Fruit fly (Drosophila melanogaster) whole organism, prepupa: ENCODE measurements around the gene Dph1.

Source experiments
- CG11294 ChIP-seq: fragments of 200-800 bp; sonication (Bioruptor generic); IDR thresholded peaks from 2 replicates; pipeline ENCODE4 v1.3.6; 2022; ENCODE audit warnings: missing biosample characterization, missing genetic modification characterization
- CG11762 ChIP-seq: fragments of 200-800 bp; sonication (Bioruptor generic); optimal IDR thresholded peaks from 3 replicates; lab custom pipeline; 2016; ENCODE audit warnings: missing biosample characterization, missing genetic modification characterization; ENCODE audit not compliant: insufficient read depth
- CG1621 ChIP-seq: fragments of 200-800 bp; sonication (Bioruptor generic); optimal IDR thresholded peaks from 3 replicates; lab custom pipeline; 2018; ENCODE audit warnings: missing biosample characterization, mild to moderate bottlenecking, missing genetic modification characterization
- CG31627 ChIP-seq: fragments of 200-800 bp; sonication (Bioruptor generic); optimal IDR thresholded peaks from 3 replicates; lab custom pipeline; 2016; ENCODE audit warnings: missing biosample characterization, missing genetic modification characterization
- CG32006 ChIP-seq: fragments of 200-800 bp; sonication (Bioruptor generic); optimal IDR thresholded peaks from 3 replicates; lab custom pipeline; 2017; ENCODE audit warnings: missing biosample characterization, mild to moderate bottlenecking, missing genetic modification characterization
- CG34406 ChIP-seq: fragments of 200-800 bp; sonication (Bioruptor generic); optimal IDR thresholded peaks from 3 replicates; lab custom pipeline; 2016; ENCODE audit warnings: missing biosample characterization, missing genetic modification characterization
- CG4318 ChIP-seq: fragments of 200-800 bp; sonication (Bioruptor generic); optimal IDR thresholded peaks from 3 replicates; lab custom pipeline; 2017; ENCODE audit warnings: missing biosample characterization, mild to moderate bottlenecking, missing genetic modification characterization
- CG6276 ChIP-seq: fragments of 200-800 bp; sonication (Bioruptor generic); optimal IDR thresholded peaks from 2 replicates; lab custom pipeline; 2017; ENCODE audit warnings: missing biosample characterization, mild to moderate bottlenecking, missing genetic modification characterization
- CG6808 ChIP-seq: fragments of 200-800 bp; sonication (Bioruptor generic); optimal IDR thresholded peaks from 3 replicates; lab custom pipeline; 2017; ENCODE audit warnings: missing biosample characterization, missing genetic modification characterization, mild to moderate bottlenecking, moderate library complexity, missing genetic modification reagents
- CG8119 ChIP-seq: fragments of 200-800 bp; sonication (Bioruptor generic); IDR thresholded peaks from 3 replicates; pipeline ENCODE4 v1.3.6; 2022; ENCODE audit warnings: missing biosample characterization, missing genetic modification characterization
- Eip75B ChIP-seq: fragments of 200-800 bp; sonication (Bioruptor generic); optimal IDR thresholded peaks from 3 replicates; lab custom pipeline; 2016; ENCODE audit warnings: missing biosample characterization, missing genetic modification characterization
- Eip78C ChIP-seq: fragments of 200-800 bp; sonication (Bioruptor generic); peaks from one replicate; lab custom pipeline; 2016; ENCODE audit warnings: missing biosample characterization, missing genetic modification characterization
- Eip93F ChIP-seq: fragments of 200-800 bp; sonication (Bioruptor generic); optimal IDR thresholded peaks from 2 replicates; lab custom pipeline; 2016; ENCODE audit warnings: missing biosample characterization, mild to moderate bottlenecking, missing genetic modification characterization
- Ets21C ChIP-seq: fragments of 200-800 bp; sonication (Bioruptor generic); optimal IDR thresholded peaks from 3 replicates; lab custom pipeline; 2016; ENCODE audit warnings: missing biosample characterization, missing genetic modification characterization
- Ets96B ChIP-seq: fragments of 200-800 bp; optimal IDR thresholded peaks from 2 replicates; lab custom pipeline; 2019; ENCODE audit warnings: missing biosample characterization, mild to moderate bottlenecking, missing genetic modification characterization, moderate library complexity
- Gug ChIP-seq: fragments of 200-800 bp; sonication (Bioruptor generic); IDR thresholded peaks from 2 replicates; pipeline ENCODE4 v1.3.6; 2022; ENCODE audit warnings: missing biosample characterization, missing genetic modification characterization
- Hr38 ChIP-seq: sonication (Bioruptor generic); optimal IDR thresholded peaks from 2 replicates; lab custom pipeline; 2016; ENCODE audit warnings: missing biosample characterization, missing genetic modification characterization
- Hr39 ChIP-seq: fragments of 200-800 bp; sonication (Bioruptor generic); optimal IDR thresholded peaks from 2 replicates; lab custom pipeline; 2016; ENCODE audit warnings: missing biosample characterization, missing genetic modification characterization
- Hr4 ChIP-seq: fragments of 200-800 bp; sonication (Bioruptor generic); optimal IDR thresholded peaks from 3 replicates; lab custom pipeline; 2016; ENCODE audit warnings: missing biosample characterization, missing genetic modification characterization
- Met ChIP-seq: fragments of 200-800 bp; sonication (Bioruptor generic); optimal IDR thresholded peaks from 3 replicates; lab custom pipeline; 2016; ENCODE audit warnings: missing biosample characterization, missing genetic modification characterization
- Smox ChIP-seq: fragments of 200-800 bp; sonication (Bioruptor generic); optimal IDR thresholded peaks from 3 replicates; lab custom pipeline; 2016; ENCODE audit warnings: missing biosample characterization, missing genetic modification characterization
- Sox102F ChIP-seq: fragments of 200-800 bp; sonication (Bioruptor generic); optimal IDR thresholded peaks from 2 replicates; lab custom pipeline; 2016; ENCODE audit warnings: missing biosample characterization, mild to moderate bottlenecking, missing genetic modification characterization
- Sox15 ChIP-seq: fragments of 200-800 bp; sonication (Bioruptor generic); optimal IDR thresholded peaks from 3 replicates; lab custom pipeline; 2016; ENCODE audit warnings: missing biosample characterization, missing genetic modification characterization
- acj6 ChIP-seq: fragments of 200-800 bp; sonication (Bioruptor generic); optimal IDR thresholded peaks from 3 replicates; lab custom pipeline; 2016; ENCODE audit warnings: missing biosample characterization, missing genetic modification characterization
- cyc ChIP-seq: fragments of 200-800 bp; sonication (Bioruptor generic); optimal IDR thresholded peaks from 3 replicates; lab custom pipeline; 2016; ENCODE audit warnings: missing biosample characterization, missing genetic modification characterization
- dac ChIP-seq: fragments of 200-800 bp; sonication (Bioruptor generic); optimal IDR thresholded peaks from 2 replicates; lab custom pipeline; 2017; ENCODE audit warnings: missing biosample characterization, mild to moderate bottlenecking, missing genetic modification characterization
- eg ChIP-seq: fragments of 200-800 bp; sonication (Bioruptor generic); IDR thresholded peaks from 3 replicates; pipeline ENCODE4 v1.3.6; 2022; ENCODE audit warnings: missing biosample characterization, missing genetic modification characterization
- esn ChIP-seq: fragments of 200-800 bp; sonication (Bioruptor generic); optimal IDR thresholded peaks from 2 replicates; lab custom pipeline; 2016; ENCODE audit warnings: missing biosample characterization, mild to moderate bottlenecking, missing genetic modification characterization, moderate library complexity
- fd59A ChIP-seq: fragments of 200-800 bp; sonication (Bioruptor generic); optimal IDR thresholded peaks from 2 replicates; lab custom pipeline; 2017; ENCODE audit warnings: missing biosample characterization, mild to moderate bottlenecking, missing genetic modification characterization, missing genetic modification reagents
- net ChIP-seq: fragments of 200-800 bp; sonication (Bioruptor generic); optimal IDR thresholded peaks from 3 replicates; lab custom pipeline; 2016; ENCODE audit warnings: missing biosample characterization, missing genetic modification characterization

Gene Dph1

DNA sequence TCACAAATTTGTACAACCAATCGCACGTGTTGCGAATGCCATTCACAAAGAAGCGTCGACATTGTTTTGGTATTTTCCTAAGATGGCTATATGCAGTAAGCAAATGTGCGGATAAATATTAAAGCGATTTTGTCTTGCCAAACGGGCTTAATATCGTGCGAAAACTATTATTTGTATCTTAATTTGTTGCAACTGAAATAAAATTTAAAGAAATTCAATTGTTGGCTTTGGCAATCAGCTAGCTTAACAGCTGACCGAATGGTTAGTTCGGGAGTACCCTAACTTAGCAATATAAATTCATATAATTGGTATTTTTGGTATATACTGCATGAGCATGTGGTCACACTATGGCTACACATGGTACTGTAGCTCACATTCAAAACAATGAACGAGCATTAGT, 48.4 kb downstream of the Dph1 start, which contains the start of the genes RIOK1 and Polr3H (continued):
- TF ChIP-seq CG34406 (GFP tag; lab: Kevin White, UChicago) (no peak), Eip75B (GFP tag; lab: Kevin White, UChicago) (no peak), Sox102F (GFP tag; lab: Kevin White, UChicago) (peak; percentile 62), eg (GFP tag; lab: Robert Waterston, UW) (peak; percentile 65), Met (GFP tag; lab: Kevin White, UChicago) (no peak), Ets21C (no peak), CG11762 (GFP tag; lab: Kevin White, UChicago) (peak; percentile 49), Gug (GFP tag; lab: Robert Waterston, UW) (no peak), fd59A (GFP tag; lab: Kevin White, UChicago) (no peak), CG32006 (GFP tag; lab: Kevin White, UChicago) (no peak), CG6808 (GFP tag; lab: Kevin White, UChicago) (no peak), net (GFP tag; lab: Kevin White, UChicago) (no peak), Eip93F (GFP tag; lab: Kevin White, UChicago) (no peak), cyc (GFP tag; lab: Kevin White, UChicago) (no peak), Ets96B (tag; lab: Kevin White, UChicago) (no peak), Hr38 (GFP tag; lab: Kevin White, UChicago) (no peak), Sox15 (GFP tag; lab: Kevin White, UChicago) (peak; percentile 58), Hr39 (GFP tag; lab: Kevin White, UChicago) (peak; percentile 83), acj6 (GFP tag; lab: Kevin White, UChicago) (peak; percentile 73), CG8119 (GFP tag; lab: Robert Waterston, UW) (no peak)

dm6 chr3L:11645933-11646332, 50.8 kb downstream of the Dph1 start, which contains the start of gene CG6071:
TSS of gene CG6071 (minus strand) at chr3L:11646033.
- TF ChIP-seq eg (GFP tag; lab: Robert Waterston, UW) (no peak), CG11294 (GFP tag; lab: Robert Waterston, UW) (no peak), CG11762 (GFP tag; lab: Kevin White, UChicago) (no peak), Smox (no peak), CG6276 (GFP tag; lab: Kevin White, UChicago) (no peak), Eip78C (GFP tag; lab: Kevin White, UChicago) (no peak), net (GFP tag; lab: Kevin White, UChicago) (no peak), dac (GFP tag; lab: Kevin White, UChicago) (no peak), Hr4 (GFP tag; lab: Kevin White, UChicago) (no peak), CG1621 (tag; lab: Kevin White, UChicago) (no peak), esn (GFP tag; lab: Kevin White, UChicago) (no peak), CG4318 (GFP tag; lab: Kevin White, UChicago) (no peak), Hr38 (GFP tag; lab: Kevin White, UChicago) (no peak), CG31627 (no peak)
